Fruit fly (Drosophila melanogaster) whole organism, embryonic: ENCODE results near the gene mAChR-B.

ENCODE experiments used
- Awh ChIP-seq: fragments of 200-800 bp; sonication (Bioruptor generic); IDR thresholded peaks from 2 replicates; pipeline ENCODE4, ENCODE4 v1.3.6; 2022; ENCODE audit warnings: missing biosample characterization, missing genetic modification characterization
- CG1024 ChIP-seq: fragments of 200-800 bp; sonication (Bioruptor generic); IDR thresholded peaks from 2 replicates; pipeline ENCODE4 v1.3.6; 2022; ENCODE audit warnings: missing biosample characterization, missing genetic modification characterization
- CG10321 ChIP-seq: fragments of 200-800 bp; sonication (Bioruptor generic); IDR thresholded peaks from 2 replicates; pipeline ENCODE4 v1.3.6; 2022; ENCODE audit warnings: missing biosample characterization, missing genetic modification characterization
- CG11695 ChIP-seq: fragments of 200-800 bp; sonication (Bioruptor generic); IDR thresholded peaks from 3 replicates; pipeline ENCODE4 v1.3.6; 2022; ENCODE audit warnings: missing biosample characterization, missing genetic modification characterization
- CG12219 ChIP-seq: fragments of 200-800 bp; sonication (Bioruptor generic); optimal IDR thresholded peaks from 3 replicates; lab custom pipeline; 2018; ENCODE audit warnings: missing biosample characterization, mild to moderate bottlenecking, missing genetic modification characterization
- CG12299 ChIP-seq: fragments of 200-800 bp; sonication (Bioruptor generic); optimal IDR thresholded peaks from 2 replicates; lab custom pipeline; 2018; ENCODE audit warnings: missing biosample characterization, mild to moderate bottlenecking, missing genetic modification characterization
- CG12744 ChIP-seq: fragments of 200-800 bp; sonication (Bioruptor generic); optimal IDR thresholded peaks from 2 replicates; lab custom pipeline; 2016; ENCODE audit warnings: missing biosample characterization, missing genetic modification characterization
- CG12942 ChIP-seq: fragments of 200-800 bp; sonication (Bioruptor generic); optimal IDR thresholded peaks from 3 replicates; lab custom pipeline; 2016; ENCODE audit warnings: missing biosample characterization, missing genetic modification characterization
- CG1529 ChIP-seq: fragments of 200-800 bp; sonication (Bioruptor generic); optimal IDR thresholded peaks from 3 replicates; lab custom pipeline; 2018; ENCODE audit warnings: missing biosample characterization, missing genetic modification characterization
- CG17829 ChIP-seq: fragments of 200-800 bp; optimal IDR thresholded peaks from 2 replicates; lab custom pipeline; 2019; ENCODE audit warnings: missing biosample characterization, mild to moderate bottlenecking, missing genetic modification characterization, moderate library complexity
- CG17912 ChIP-seq: fragments of 200-800 bp; sonication (Bioruptor generic); optimal IDR thresholded peaks from 2 replicates; lab custom pipeline; 2018; ENCODE audit warnings: missing biosample characterization, mild to moderate bottlenecking, missing genetic modification characterization
- CG18599 ChIP-seq: fragments of 200-800 bp; sonication (Bioruptor generic); optimal IDR thresholded peaks from 3 replicates; lab custom pipeline; 2017; ENCODE audit warnings: missing biosample characterization, missing genetic modification characterization, mild to moderate bottlenecking, moderate library complexity, missing genetic modification reagents
- CG2202 ChIP-seq: fragments of 200-800 bp; sonication (Bioruptor generic); optimal IDR thresholded peaks from 2 replicates; lab custom pipeline; 2018; ENCODE audit warnings: missing biosample characterization, mild to moderate bottlenecking, missing genetic modification characterization
- CG30020 ChIP-seq: fragments of 200-800 bp; optimal IDR thresholded peaks from 2 replicates; lab custom pipeline; 2019; ENCODE audit warnings: missing biosample characterization, mild to moderate bottlenecking, missing genetic modification characterization, moderate library complexity
- CG3065 ChIP-seq: fragments of 200-800 bp; sonication (Bioruptor generic); optimal IDR thresholded peaks from 2 replicates; lab custom pipeline; 2016; ENCODE audit warnings: missing biosample characterization, missing genetic modification characterization
- CG32772 ChIP-seq: fragments of 200-800 bp; sonication (Bioruptor generic); IDR thresholded peaks from 2 replicates; pipeline ENCODE4 v1.3.6; 2022; ENCODE audit warnings: missing biosample characterization, missing genetic modification characterization
- CG34376 ChIP-seq: fragments of 200-800 bp; sonication (Bioruptor generic); optimal IDR thresholded peaks from 2 replicates; lab custom pipeline; 2018; ENCODE audit warnings: missing biosample characterization, mild to moderate bottlenecking, missing genetic modification characterization
- CG3726 ChIP-seq: fragments of 200-800 bp; sonication (Bioruptor generic); IDR thresholded peaks from 3 replicates; pipeline ENCODE4, ENCODE4 v1.3.6; 2022; ENCODE audit warnings: missing biosample characterization, missing genetic modification characterization
- CTCF ChIP-seq: fragments of 200-800 bp; sonication (Bioruptor generic); optimal IDR thresholded peaks from 2 replicates; lab custom pipeline; 2017; ENCODE audit warnings: missing biosample characterization, mild to moderate bottlenecking, missing genetic modification characterization, moderate library complexity
- D19B ChIP-seq: fragments of 200-800 bp; sonication (Bioruptor generic); optimal IDR thresholded peaks from 2 replicates; lab custom pipeline; 2017; ENCODE audit warnings: missing biosample characterization, mild to moderate bottlenecking, missing genetic modification characterization
- Dbx ChIP-seq: fragments of 200-800 bp; sonication (Bioruptor generic); IDR thresholded peaks from 3 replicates; pipeline ENCODE4 v1.3.6; 2022; ENCODE audit warnings: missing biosample characterization, missing genetic modification characterization
- Dek ChIP-seq: fragments of 200-800 bp; sonication (Bioruptor generic); optimal IDR thresholded peaks from 3 replicates; lab custom pipeline; 2019; ENCODE audit warnings: missing biosample characterization, mild to moderate bottlenecking, missing genetic modification characterization, moderate library complexity
- Dip2 ChIP-seq: fragments of 200-800 bp; sonication (Bioruptor generic); IDR thresholded peaks from 2 replicates; pipeline ENCODE4 v1.3.6; 2022; ENCODE audit warnings: missing biosample characterization, missing genetic modification characterization
- E2f2 ChIP-seq: fragments of 200-800 bp; sonication (Bioruptor generic); IDR thresholded peaks from 2 replicates; pipeline ENCODE4 v1.3.6; 2022; ENCODE audit warnings: missing biosample characterization, missing genetic modification characterization
- Fer3 ChIP-seq: fragments of 200-800 bp; sonication (Bioruptor generic); optimal IDR thresholded peaks from 2 replicates; lab custom pipeline; 2018; ENCODE audit warnings: missing biosample characterization, mild to moderate bottlenecking, missing genetic modification characterization, moderate library complexity
- Kr ChIP-seq: fragments of 200-800 bp; sonication (Bioruptor generic); optimal IDR thresholded peaks from 2 replicates; lab custom pipeline; 2017; ENCODE audit warnings: missing biosample characterization, mild to moderate bottlenecking, missing genetic modification characterization
- Ptx1 ChIP-seq: fragments of 200-800 bp; sonication (Bioruptor generic); IDR thresholded peaks from 2 replicates; pipeline ENCODE4 v1.3.6; 2022; ENCODE audit warnings: missing biosample characterization, missing genetic modification characterization
- Side ChIP-seq: fragments of 200-800 bp; sonication (Bioruptor generic); optimal IDR thresholded peaks from 2 replicates; lab custom pipeline; 2016; ENCODE audit warnings: missing biosample characterization, missing genetic modification characterization
- al ChIP-seq: fragments of 200-800 bp; sonication (Bioruptor generic); IDR thresholded peaks from 2 replicates; pipeline ENCODE4 v1.3.6; 2022; ENCODE audit warnings: missing biosample characterization, missing genetic modification characterization
- cas ChIP-seq: fragments of 200-800 bp; sonication (Bioruptor generic); IDR thresholded peaks from 2 replicates; pipeline ENCODE4 v1.3.6; 2022; ENCODE audit warnings: missing biosample characterization, missing genetic modification characterization
- danr ChIP-seq: fragments of 200-800 bp; sonication (Bioruptor generic); IDR thresholded peaks from 2 replicates; pipeline ENCODE4 v1.3.6; 2022; ENCODE audit warnings: missing biosample characterization, missing genetic modification characterization
- disco-r ChIP-seq: fragments of 200-800 bp; sonication (Bioruptor generic); optimal IDR thresholded peaks from 2 replicates; lab custom pipeline; 2016; ENCODE audit warnings: missing biosample characterization, missing genetic modification characterization
- en ChIP-seq: fragments of 200-800 bp; sonication (Bioruptor generic); optimal IDR thresholded peaks from 2 replicates; lab custom pipeline; 2016; ENCODE audit warnings: missing biosample characterization, missing genetic modification characterization
- eyg ChIP-seq: fragments of 200-800 bp; sonication (Bioruptor generic); optimal IDR thresholded peaks from 3 replicates; lab custom pipeline; 2016; ENCODE audit warnings: missing biosample characterization, missing genetic modification characterization
- h ChIP-seq: fragments of >200 bp; optimal IDR thresholded peaks from 2 replicates; lab custom pipeline; 2017
- ham ChIP-seq: fragments of 200-800 bp; sonication (Bioruptor generic); IDR thresholded peaks from 2 replicates; pipeline ENCODE4 v1.3.6; 2022; ENCODE audit warnings: missing biosample characterization, missing genetic modification characterization
- ind ChIP-seq: fragments of 200-800 bp; sonication (Bioruptor generic); optimal IDR thresholded peaks from 3 replicates; lab custom pipeline; 2016; ENCODE audit warnings: missing biosample characterization, missing genetic modification characterization
- jing ChIP-seq: fragments of 200-800 bp; sonication (Bioruptor generic); optimal IDR thresholded peaks from 2 replicates; lab custom pipeline; 2018; ENCODE audit warnings: missing biosample characterization, mild to moderate bottlenecking, missing genetic modification characterization
- ken ChIP-seq: fragments of 200-800 bp; sonication (Bioruptor generic); IDR thresholded peaks from 3 replicates; pipeline ENCODE4 v1.3.6; 2022; ENCODE audit warnings: missing biosample characterization, missing genetic modification characterization
- nerfin-1 ChIP-seq: fragments of 200-800 bp; sonication (Bioruptor generic); optimal IDR thresholded peaks from 3 replicates; lab custom pipeline; 2019; ENCODE audit warnings: missing biosample characterization, mild to moderate bottlenecking, missing genetic modification characterization, moderate library complexity
- prd ChIP-seq, 3 experiments: fragments of >200 bp in 2 of 3; fragments of 200-800 bp in 1 of 3; sonication (Bioruptor generic) in 1 of 3; optimal IDR thresholded peaks in 2 of 3; IDR thresholded peaks in 1 of 3; 2 replicates in 2 of 3; 3 replicates in 1 of 3; pipeline versions ENCODE4 v1.3.6 to Lab custom; 2017 to 2022; ENCODE audit warnings: missing biosample characterization in 1 of 3, missing genetic modification characterization in 1 of 3
- pzg ChIP-seq: fragments of 200-800 bp; sonication (Bioruptor generic); optimal IDR thresholded peaks from 3 replicates; lab custom pipeline; 2018; ENCODE audit warnings: missing biosample characterization, mild to moderate bottlenecking, missing genetic modification characterization, moderate library complexity
- slbo ChIP-seq: fragments of 200-800 bp; sonication (Bioruptor generic); IDR thresholded peaks from 2 replicates; pipeline ENCODE4 v1.3.6; 2022; ENCODE audit warnings: missing biosample characterization, missing genetic modification characterization
- sob ChIP-seq: fragments of 200-800 bp; sonication (Bioruptor generic); IDR thresholded peaks from 2 replicates; pipeline ENCODE4 v1.3.6; 2022; ENCODE audit warnings: missing biosample characterization, missing genetic modification characterization
- sug ChIP-seq: fragments of 200-800 bp; optimal IDR thresholded peaks from 2 replicates; lab custom pipeline; 2019; ENCODE audit warnings: missing biosample characterization, mild to moderate bottlenecking, missing genetic modification characterization, moderate library complexity
- tap ChIP-seq: fragments of 200-800 bp; optimal IDR thresholded peaks from 3 replicates; lab custom pipeline; 2019; ENCODE audit warnings: missing biosample characterization, mild to moderate bottlenecking, missing genetic modification characterization, moderate library complexity
- trh ChIP-seq: fragments of 200-800 bp; sonication (Bioruptor generic); optimal IDR thresholded peaks from 2 replicates; lab custom pipeline; 2016; ENCODE audit warnings: missing biosample characterization, missing genetic modification characterization
- twi ChIP-seq: fragments of 200-800 bp; optimal IDR thresholded peaks from 2 replicates; lab custom pipeline; 2019; ENCODE audit warnings: missing biosample characterization, mild to moderate bottlenecking, missing genetic modification characterization, moderate library complexity
- vfl ChIP-seq: fragments of 200-800 bp; sonication (Bioruptor generic); optimal IDR thresholded peaks from 2 replicates; lab custom pipeline; 2016; ENCODE audit warnings: missing biosample characterization, missing genetic modification characterization
- yki ChIP-seq: fragments of >200 bp; optimal IDR thresholded peaks from 3 replicates; lab custom pipeline; 2018
- zen2 ChIP-seq: fragments of 200-800 bp; sonication (Bioruptor generic); IDR thresholded peaks from 3 replicates; pipeline ENCODE4 v1.3.6; 2022; ENCODE audit warnings: missing biosample characterization, missing genetic modification characterization; ENCODE audit not compliant: partially characterized antibody

Gene mAChR-B

dm6 chr3R:8119457-8120337, 60.6 kb downstream of the mAChR-B start (continued):
- TF ChIP-seq trh (GFP tag; lab: Kevin White, UChicago): no peak
- TF ChIP-seq CG12942 (GFP tag; lab: Kevin White, UChicago): no peak
- TF ChIP-seq yki (lab: Kevin White, UChicago): peak; percentile 0
- TF ChIP-seq CG10321 (GFP tag; lab: Robert Waterston, UW): 0 out of 2 replicates have a peak, but pooled peaks have one; percentile 34
- no peak for TF ChIP-seq h (lab: Kevin White, UChicago)
- peak; percentile 37 for TF ChIP-seq CG12299 (tag; lab: Kevin White, UChicago)
- TF ChIP-seq twi: peak; percentile 10
- TF ChIP-seq sug (tag; lab: Kevin White, UChicago): peak; percentile 50
- TF ChIP-seq disco-r: peak; percentile 11
- TF ChIP-seq CG17829: peak; percentile 43
- TF ChIP-seq jing: no peak
- peak; percentile 21; the same call in 1 of the 2 replicates for TF ChIP-seq cas (GFP tag; lab: Robert Waterston, UW)
- peak; percentile 54 for TF ChIP-seq ind
- TF ChIP-seq nerfin-1 (tag; lab: Kevin White, UChicago): no peak
- no peak for TF ChIP-seq CG3065 (GFP tag; lab: Kevin White, UChicago)
- TF ChIP-seq slbo (GFP tag; lab: Robert Waterston, UW): peak; percentile 90
- peak; percentile 69 for TF ChIP-seq sob
- no peak; the same call in 2 of the 3 replicates for TF ChIP-seq zen2 (GFP tag; lab: Robert Waterston, UW)
- TF ChIP-seq CG1024 (GFP tag; lab: Robert Waterston, UW): no peak
- TF ChIP-seq tap (tag; lab: Kevin White, UChicago): peak; percentile 72
- no peak for TF ChIP-seq Kr (GFP tag; lab: Kevin White, UChicago)
- no peak for TF ChIP-seq Side (GFP tag; lab: Kevin White, UChicago)
- TF ChIP-seq Dip2: no peak
- peak; percentile 45 for TF ChIP-seq E2f2 (GFP tag; lab: Robert Waterston, UW)
- peak; percentile 29 for TF ChIP-seq CG17912 (GFP tag; lab: Kevin White, UChicago)
- no peak for TF ChIP-seq eyg (GFP tag; lab: Kevin White, UChicago)
- TF ChIP-seq D19B (GFP tag; lab: Kevin White, UChicago): peak; percentile 52
- peak; percentile 74 for TF ChIP-seq Dek (tag; lab: Kevin White, UChicago)
- TF ChIP-seq CTCF (GFP tag; lab: Kevin White, UChicago): peak; percentile 7
- TF ChIP-seq CG11695 (GFP tag; lab: Robert Waterston, UW): peak; percentile 81
- no peak for TF ChIP-seq CG3726 (GFP tag; lab: Robert Waterston, UW)
- peak; percentile 83 for TF ChIP-seq CG34376 (GFP tag; lab: Kevin White, UChicago)
- TF ChIP-seq vfl (GFP tag; lab: Kevin White, UChicago): no peak
- TF ChIP-seq CG1529 (GFP tag; lab: Kevin White, UChicago): peak; percentile 7
- TF ChIP-seq CG18599: peak; percentile 87
- peak; percentile 84 for TF ChIP-seq Fer3 (tag; lab: Kevin White, UChicago)
- no peak for TF ChIP-seq en (GFP tag; lab: Kevin White, UChicago)
- TF ChIP-seq CG30020 (tag; lab: Kevin White, UChicago): no peak
- TF ChIP-seq Ptx1 (GFP tag; lab: Robert Waterston, UW): peak; percentile 86
- peak; percentile 56; the same call in 2 of the 3 replicates for TF ChIP-seq ken (GFP tag; lab: Robert Waterston, UW)
- no peak for TF ChIP-seq pzg
- no peak for TF ChIP-seq CG12744
- TF ChIP-seq danr (GFP tag; lab: Robert Waterston, UW): peak; percentile 39; the same call in 1 of the 2 replicates
- TF ChIP-seq prd (optimal IDR thresholded peaks at IDR 0.05; lab: Kevin White, UChicago): no peak
- TF ChIP-seq prd (GFP tag; IDR thresholded peaks at IDR 0.05; lab: Robert Waterston, UW): peak; percentile 74
- TF ChIP-seq CG12219: no peak
- TF ChIP-seq Awh (GFP tag; lab: Robert Waterston, UW): no peak
- no peak for TF ChIP-seq ham (GFP tag; lab: Robert Waterston, UW)
- peak; percentile 83 for TF ChIP-seq al (GFP tag; lab: Robert Waterston, UW)
- peak; percentile 64 for TF ChIP-seq CG32772
- no peak for TF ChIP-seq CG2202 (tag; lab: Kevin White, UChicago)
- TF ChIP-seq Dbx (GFP tag; lab: Robert Waterston, UW): peak; percentile 66
